Fruit fly (Drosophila melanogaster): ENCODE data around the gene Med.

Med gene

DNA sequence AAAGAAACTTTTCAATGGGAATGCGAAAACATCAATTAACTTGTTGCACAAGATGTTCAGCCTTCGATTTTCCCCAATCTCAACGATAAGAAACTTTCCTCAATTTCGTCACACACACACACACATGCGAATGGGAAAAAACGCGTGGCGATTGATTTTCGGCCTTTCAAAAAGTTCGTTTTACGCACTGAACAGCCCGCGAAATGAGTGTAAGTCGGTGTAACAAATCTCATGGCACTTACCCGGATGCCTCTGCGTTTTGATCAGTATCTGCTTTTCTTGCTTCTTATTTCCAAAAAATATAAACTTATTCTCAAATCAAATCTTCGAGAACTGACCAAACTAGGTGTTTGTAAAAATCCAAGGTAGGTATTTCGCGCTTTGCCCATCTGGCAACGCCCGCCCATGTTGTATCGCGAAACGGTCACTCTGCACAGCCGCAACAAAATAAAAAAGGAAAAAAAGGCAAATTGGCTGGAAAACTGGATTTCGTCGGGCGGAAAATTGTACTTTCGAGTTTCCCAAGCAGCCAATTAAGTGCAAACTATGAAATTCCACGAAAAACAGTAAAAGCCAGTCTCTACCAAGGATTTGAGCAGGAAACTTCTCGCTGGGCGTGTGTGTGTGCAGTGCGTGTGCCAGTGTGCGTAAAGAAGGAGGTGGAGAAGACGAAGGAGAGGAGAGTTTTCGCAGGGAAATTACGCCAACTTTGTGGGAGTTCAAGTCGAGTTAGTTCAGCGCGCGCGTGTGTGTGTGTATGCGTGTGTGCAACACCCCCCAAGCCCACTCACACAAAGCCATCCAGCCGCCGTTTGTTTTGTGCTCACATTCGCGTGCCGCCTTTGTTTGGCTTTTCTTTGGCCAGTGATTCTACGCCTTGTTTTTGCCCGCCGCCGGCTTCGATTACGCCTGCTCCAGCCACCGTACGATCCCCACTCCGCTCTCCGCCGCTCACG is at the start of gene Med (continued):
- no peak for TF ChIP-seq fu2 (GFP tag; optimal IDR thresholded peaks at IDR 0.05)
- no peak for TF ChIP-seq Xrp1 (GFP tag; IDR thresholded peaks at IDR 0.05)
- TF ChIP-seq CG10147 (GFP tag; optimal IDR thresholded peaks at IDR 0.05): no peak
- TF ChIP-seq Max (GFP tag; optimal IDR thresholded peaks at IDR 0.05): no peak
- TF ChIP-seq CHES-1-like (GFP tag; optimal IDR thresholded peaks at IDR 0.05): peak; percentile 63
- no peak for TF ChIP-seq toy (GFP tag; IDR thresholded peaks at IDR 0.05)
- TF ChIP-seq CG6272 (GFP tag; IDR thresholded peaks at IDR 0.05): no peak
- TF ChIP-seq gfzf (GFP tag; optimal IDR thresholded peaks at IDR 0.05): peak; percentile 98
- no peak for TF ChIP-seq Hsf (GFP tag; optimal IDR thresholded peaks at IDR 0.05)
- no peak for TF ChIP-seq zen (tag; optimal IDR thresholded peaks at IDR 0.05)
- TF ChIP-seq CG11723 (GFP tag; optimal IDR thresholded peaks at IDR 0.05): no peak
- peak; percentile 65 for TF ChIP-seq ewg (GFP tag; optimal IDR thresholded peaks at IDR 0.05)
- TF ChIP-seq Hr3 (GFP tag; optimal IDR thresholded peaks at IDR 0.05): no peak
- TF ChIP-seq cato (GFP tag; optimal IDR thresholded peaks at IDR 0.05; ENCODE audit: borderline replicate concordance): no peak
- TF ChIP-seq insv (GFP tag; optimal IDR thresholded peaks at IDR 0.05): no peak
- TF ChIP-seq CG32772 (GFP tag; IDR thresholded peaks at IDR 0.05): no peak
- no peak for TF ChIP-seq H2.0 (GFP tag; IDR thresholded peaks at IDR 0.05)
- TF ChIP-seq Stat92E (GFP tag; optimal IDR thresholded peaks at IDR 0.05): peak in 1 of 3 experiments; percentile 58
- no peak for TF ChIP-seq CG6689 (GFP tag; IDR thresholded peaks at IDR 0.05)
- peak; percentile 44 for TF ChIP-seq nmo (GFP tag; optimal IDR thresholded peaks at IDR 0.05)
- no peak for TF ChIP-seq CG12391 (tag; optimal IDR thresholded peaks at IDR 0.05)
- no peak for TF ChIP-seq Atf6 (GFP tag; IDR thresholded peaks at IDR 0.05)
- no peak for TF ChIP-seq ssp (GFP tag; IDR thresholded peaks at IDR 0.05)
- no peak for TF ChIP-seq sc (optimal IDR thresholded peaks at IDR 0.05)
- no peak for TF ChIP-seq sc (GFP tag; optimal IDR thresholded peaks at IDR 0.05)
- TF ChIP-seq pb (GFP tag; optimal IDR thresholded peaks at IDR 0.05): no peak
- TF ChIP-seq schlank (tag; optimal IDR thresholded peaks at IDR 0.05): no peak
- no peak for TF ChIP-seq Dad (GFP tag; optimal IDR thresholded peaks at IDR 0.05)
- TF ChIP-seq CG7357 (GFP tag; IDR thresholded peaks at IDR 0.05): no peak
- TF ChIP-seq eve (GFP tag; optimal IDR thresholded peaks at IDR 0.05): no peak
- TF ChIP-seq CG11695 (GFP tag; IDR thresholded peaks at IDR 0.05): no peak
- no peak for TF ChIP-seq tin (GFP tag; optimal IDR thresholded peaks at IDR 0.05)
- TF ChIP-seq ranshi (GFP tag; IDR thresholded peaks at IDR 0.05): no peak
- TF ChIP-seq fd3F (GFP tag; optimal IDR thresholded peaks at IDR 0.05): no peak
- TF ChIP-seq E2f2 (GFP tag; IDR thresholded peaks at IDR 0.05): no peak
- no peak for TF ChIP-seq CkIIα-i1 (GFP tag; IDR thresholded peaks at IDR 0.05)
- TF ChIP-seq CG1602 (GFP tag; optimal IDR thresholded peaks at IDR 0.05): no peak
- no peak for TF ChIP-seq CG8388 (GFP tag; optimal IDR thresholded peaks at IDR 0.05)
- no peak for TF ChIP-seq Eip74EF (GFP tag; optimal IDR thresholded peaks at IDR 0.05)
- TF ChIP-seq CG31224 (GFP tag; IDR thresholded peaks at IDR 0.05): no peak
- TF ChIP-seq ato (GFP tag; IDR thresholded peaks at IDR 0.05; ENCODE audit: partially characterized antibody): no peak
- no peak for TF ChIP-seq E2f1 (GFP tag; IDR thresholded peaks at IDR 0.05)
- no peak for TF ChIP-seq C15 (GFP tag; IDR thresholded peaks at IDR 0.05)
- TF ChIP-seq CG4820 (GFP tag; optimal IDR thresholded peaks at IDR 0.05): no peak
- no peak for TF ChIP-seq B-H2 (GFP tag; optimal IDR thresholded peaks at IDR 0.05)
- TF ChIP-seq tx (GFP tag; optimal IDR thresholded peaks at IDR 0.05): no peak
- TF ChIP-seq CG10462 (GFP tag; optimal IDR thresholded peaks at IDR 0.05): no peak
- no peak for TF ChIP-seq fd96Cb (tag; optimal IDR thresholded peaks at IDR 0.05)
- no peak for TF ChIP-seq CG11247 (GFP tag; IDR thresholded peaks at IDR 0.05)
- no peak for TF ChIP-seq slp2 (GFP tag; optimal IDR thresholded peaks at IDR 0.05)
